Fruit fly (Drosophila melanogaster): ENCODE measurements around the gene Pka-R1.
A peak's percentile ranks its signal among the peaks of the same experiment; 100 is the strongest.

Gene Pka-R1

DNA sequence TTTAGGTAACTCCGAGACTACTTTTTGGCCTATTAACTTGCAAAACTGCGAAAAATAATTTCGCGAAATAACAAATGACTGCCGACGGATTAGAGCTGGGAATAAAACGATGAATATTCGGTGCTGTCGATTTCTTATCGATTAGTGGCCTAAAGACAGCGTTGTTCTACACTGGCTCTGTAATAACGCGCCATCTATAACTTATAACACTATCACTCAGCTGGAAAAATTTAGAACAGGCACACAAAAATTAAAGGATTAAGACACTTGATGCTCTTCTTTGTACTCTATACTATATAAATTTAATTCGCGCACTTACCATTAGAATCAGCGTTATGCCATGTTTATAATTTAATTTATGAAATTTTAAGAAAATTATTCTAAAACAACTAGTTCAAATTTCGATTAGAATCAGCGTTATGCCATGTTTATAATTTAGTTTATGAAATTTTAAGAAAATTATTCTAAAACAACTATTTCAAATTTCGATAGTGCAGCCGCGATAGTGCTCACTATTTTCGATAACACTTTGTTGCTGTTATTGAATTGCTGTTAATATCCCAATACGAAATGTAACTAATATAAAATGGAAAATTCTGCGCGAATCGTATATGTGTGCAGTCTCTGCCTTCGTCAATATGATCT lies 25.7 kb downstream of the Pka-R1 start, which contains the start of the genes CSN3 and CG11456 (continued):
- TF ChIP-seq dmrt11E (tag; optimal IDR thresholded peaks at IDR 0.05), result no peak
- peak; percentile 26 for TF ChIP-seq CG17359 (tag; optimal IDR thresholded peaks at IDR 0.05)
- peak; percentile 74 for TF ChIP-seq BEAF-32 (GFP tag; optimal IDR thresholded peaks at IDR 0.05)
- peak; percentile 65 for TF ChIP-seq phol (tag; optimal IDR thresholded peaks at IDR 0.05)
- TF ChIP-seq zen2 (GFP tag; IDR thresholded peaks at IDR 0.05; ENCODE audit: partially characterized antibody), result peak; percentile 38; the same call in 2 of the 3 replicates
- no peak for TF ChIP-seq CG6813 (GFP tag; optimal IDR thresholded peaks at IDR 0.05)
- TF ChIP-seq Rx (GFP tag; IDR thresholded peaks at IDR 0.05), result no peak
- no peak for TF ChIP-seq CG6254 (GFP tag; optimal IDR thresholded peaks at IDR 0.05)
- TF ChIP-seq Med (GFP tag), result no peak
- TF ChIP-seq CG1832 (GFP tag; optimal IDR thresholded peaks at IDR 0.05), result no peak
- no peak for TF ChIP-seq CG10462 (GFP tag; optimal IDR thresholded peaks at IDR 0.05)
- TF ChIP-seq CG6654 (GFP tag; optimal IDR thresholded peaks at IDR 0.05), result no peak
- TF ChIP-seq CG4730 (GFP tag; IDR thresholded peaks at IDR 0.05), result peak; percentile 28; the same call in 1 of the 2 replicates
- no peak for TF ChIP-seq Lpt (GFP tag; optimal IDR thresholded peaks at IDR 0.05)
- TF ChIP-seq CG12942 (GFP tag; optimal IDR thresholded peaks at IDR 0.05), result peak; percentile 15
- TF ChIP-seq Hr51 (GFP tag; optimal IDR thresholded peaks at IDR 0.05), result peak in 1 of 2 experiments; percentile 19
- no peak for TF ChIP-seq CG7839 (tag; optimal IDR thresholded peaks at IDR 0.05)
- TF ChIP-seq jigr1 (GFP tag; IDR thresholded peaks at IDR 0.05), result no peak
- TF ChIP-seq CoRest (tag; optimal IDR thresholded peaks at IDR 0.05), result peak; percentile 58
- TF ChIP-seq nmo (GFP tag; optimal IDR thresholded peaks at IDR 0.05), result peak; percentile 52
- no peak for TF ChIP-seq CG14965 (GFP tag; optimal IDR thresholded peaks at IDR 0.05; ENCODE audit: borderline replicate concordance)
- no peak for TF ChIP-seq CG3838 (GFP tag; optimal IDR thresholded peaks at IDR 0.05)
- peak; percentile 34; the same call in 1 of the 2 replicates for TF ChIP-seq Ptx1 (GFP tag; IDR thresholded peaks at IDR 0.05)
- no peak for TF ChIP-seq Hey (tag; optimal IDR thresholded peaks at IDR 0.05)
- peak; percentile 55 for TF ChIP-seq Antp (GFP tag; optimal IDR thresholded peaks at IDR 0.05)
- TF ChIP-seq NK7.1 (GFP tag; optimal IDR thresholded peaks at IDR 0.05), result no peak
- peak; percentile 80 for TF ChIP-seq Lhr (GFP tag; optimal IDR thresholded peaks at IDR 0.05)
- no peak for TF ChIP-seq Lim3 (GFP tag; IDR thresholded peaks at IDR 0.05)
- no peak for TF ChIP-seq CG4360 (GFP tag; IDR thresholded peaks at IDR 0.05)
- TF ChIP-seq CG30020 (tag; optimal IDR thresholded peaks at IDR 0.05), result peak; percentile 46
- TF ChIP-seq CG13287 (GFP tag; IDR thresholded peaks at IDR 0.05; ENCODE audit: partially characterized antibody), result peak; percentile 77
- no peak for TF ChIP-seq CG10321 (GFP tag; IDR thresholded peaks at IDR 0.05)
- peak; percentile 93 for TF ChIP-seq Sry-δ (GFP tag; optimal IDR thresholded peaks at IDR 0.05)
- peak; percentile 0 for TF ChIP-seq Neu2 (GFP tag; optimal IDR thresholded peaks at IDR 0.05; ENCODE audit: borderline replicate concordance)
- TF ChIP-seq CHES-1-like (GFP tag; optimal IDR thresholded peaks at IDR 0.05), result peak; percentile 54
- peak; percentile 18 to 33 for TF ChIP-seq chif (GFP tag; optimal IDR thresholded peaks at IDR 0.05)
- peak; percentile 4 for TF ChIP-seq CG9727 (GFP tag; optimal IDR thresholded peaks at IDR 0.05)
- no peak for TF ChIP-seq cwo (GFP tag; optimal IDR thresholded peaks at IDR 0.05)
- no peak for TF ChIP-seq sima (GFP tag; optimal IDR thresholded peaks at IDR 0.05)
- 0 out of 2 replicates have a peak, but pooled peaks have one; percentile 27 for TF ChIP-seq sisA (GFP tag; IDR thresholded peaks at IDR 0.05)
- TF ChIP-seq Fer2 (tag; optimal IDR thresholded peaks at IDR 0.05), result no peak
- TF ChIP-seq p53 (GFP tag; optimal IDR thresholded peaks at IDR 0.05), result no peak
- TF ChIP-seq bsh (GFP tag; optimal IDR thresholded peaks at IDR 0.05), result no peak
- no peak for TF ChIP-seq hth (optimal IDR thresholded peaks at IDR 0.05)
- TF ChIP-seq Ets97D (GFP tag; optimal IDR thresholded peaks at IDR 0.05), result peak; percentile 72
- no peak for TF ChIP-seq da (GFP tag; optimal IDR thresholded peaks at IDR 0.05)
- no peak for TF ChIP-seq CG2889 (GFP tag; IDR thresholded peaks at IDR 0.05)
- peak in 1 of 3 experiments; percentile 9 for TF ChIP-seq Stat92E (GFP tag; optimal IDR thresholded peaks at IDR 0.05)
- no peak for TF ChIP-seq ham (GFP tag; IDR thresholded peaks at IDR 0.05)
